Fruit fly (Drosophila melanogaster) whole organism, prepupa: ENCODE data around the gene CG42525.

Source experiments
- CG16779 ChIP-seq: fragments of 200-800 bp; sonication (Bioruptor generic); optimal IDR thresholded peaks from 3 replicates; lab custom pipeline; 2017; ENCODE audit warnings: missing biosample characterization, mild to moderate bottlenecking, missing genetic modification characterization
- Hr4 ChIP-seq: fragments of 200-800 bp; sonication (Bioruptor generic); optimal IDR thresholded peaks from 3 replicates; lab custom pipeline; 2016; ENCODE audit warnings: missing biosample characterization, missing genetic modification characterization
- Lpt ChIP-seq: fragments of 200-800 bp; sonication (Bioruptor generic); optimal IDR thresholded peaks from 3 replicates; lab custom pipeline; 2016; ENCODE audit warnings: missing biosample characterization, missing genetic modification characterization

DNA sequence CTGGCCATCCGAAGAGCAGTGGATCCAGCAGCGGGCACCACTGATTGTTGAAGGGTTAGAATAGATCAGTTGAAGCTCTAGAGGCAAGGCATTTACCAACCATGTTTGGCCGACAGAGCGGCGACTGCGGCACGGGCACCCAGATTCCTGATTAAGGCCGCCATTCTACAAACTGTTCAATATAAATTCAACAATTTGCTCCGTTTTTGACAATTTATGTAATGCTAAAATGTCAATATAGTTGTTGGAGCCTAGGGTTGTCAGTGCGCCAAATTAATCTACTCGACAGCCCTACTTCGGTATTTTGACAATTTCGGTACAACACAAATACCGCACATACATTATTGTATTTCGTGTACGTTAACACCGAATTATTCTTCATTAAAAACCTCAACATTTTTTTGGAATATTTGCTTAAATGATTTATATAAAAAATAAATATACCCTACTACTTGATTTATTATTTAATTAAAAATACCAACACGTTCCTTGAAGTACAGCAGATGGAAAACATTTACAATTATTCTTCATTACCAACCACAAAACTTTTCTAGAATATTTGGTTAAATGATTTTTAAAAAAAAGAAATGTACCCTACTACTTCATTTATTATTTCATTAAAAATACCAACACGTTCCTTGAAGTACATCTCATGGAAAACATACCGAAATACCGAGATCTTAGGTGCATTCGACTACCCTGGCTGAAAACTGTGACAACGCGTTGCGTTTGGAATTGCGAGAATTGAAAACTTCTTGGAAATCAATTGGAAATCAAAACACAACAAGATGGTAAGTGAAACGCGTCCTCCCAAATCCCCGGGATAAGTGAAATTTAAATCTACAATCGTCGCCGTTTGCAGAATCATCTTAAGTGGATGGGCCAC is 30.0 kb downstream of the CG42525 start, which contains the start of the genes ND-30 and CG15812:
- TF ChIP-seq CG16779 (tag; lab: Kevin White, UChicago) (no peak), Hr4 (GFP tag; lab: Kevin White, UChicago) (no peak), Lpt (GFP tag; lab: Kevin White, UChicago) (no peak)
